Worm (Caenorhabditis elegans) whole organism, L4 larva: ENCODE results near the gene efhc-1.

Experiments used
- F10B5.3 ChIP-seq: sonication (generic microtip); optimal IDR thresholded peaks from 2 replicates; lab custom pipeline; 2016; ENCODE audit warnings: mild to moderate bottlenecking, missing genetic modification characterization, missing compliant biosample characterization
- F26F4.8 ChIP-seq: fragments of 200-800 bp; sonication (Bioruptor generic); conservative IDR thresholded peaks from 2 replicates; pipeline ENCODE4 v1.3.6; 2022; ENCODE audit warnings: missing genetic modification characterization, missing compliant biosample characterization
- F37D6.2 ChIP-seq: sonication (generic microtip); optimal IDR thresholded peaks from 2 replicates; lab custom pipeline; 2016; ENCODE audit warnings: mild to moderate bottlenecking, missing genetic modification characterization, missing compliant biosample characterization
- T20F7.1 ChIP-seq: fragments of 200-800 bp; sonication (Bioruptor generic); optimal IDR thresholded peaks from 2 replicates; lab custom pipeline; 2018; ENCODE audit warnings: mild to moderate bottlenecking, missing genetic modification characterization, missing compliant biosample characterization
- Y5F2A.4 ChIP-seq: fragments of 200-800 bp; sonication (Bioruptor generic); optimal IDR thresholded peaks from 2 replicates; lab custom pipeline; 2018; ENCODE audit warnings: mild to moderate bottlenecking, missing genetic modification characterization, missing compliant biosample characterization
- Y75B8A.6 ChIP-seq: fragments of 200-800 bp; sonication (Bioruptor generic); IDR thresholded peaks from 2 replicates; pipeline ENCODE4 v1.3.6; 2022; ENCODE audit warnings: missing genetic modification reagents, missing genetic modification characterization, missing compliant biosample characterization
- ZK337.2 ChIP-seq: fragments of 200-800 bp; sonication (Bioruptor generic); IDR thresholded peaks from 2 replicates; pipeline ENCODE4 v1.3.6; 2022; ENCODE audit warnings: missing genetic modification reagents, missing genetic modification characterization, missing compliant biosample characterization
- aha-1 ChIP-seq: fragments of 150-350 bp; peaks from one replicate; lab custom pipeline; 2014; ENCODE audit warnings: missing biosample characterization, missing genetic modification characterization
- aly-2 ChIP-seq: sonication (generic microtip); optimal IDR thresholded peaks from 2 replicates; lab custom pipeline; 2018; ENCODE audit warnings: missing biosample characterization, missing genetic modification characterization
- ceh-62 ChIP-seq: sonication (generic microtip); optimal IDR thresholded peaks from 2 replicates; lab custom pipeline; 2017; ENCODE audit warnings: missing biosample characterization, missing genetic modification characterization
- ceh-82 ChIP-seq: sonication (generic microtip); optimal IDR thresholded peaks from 2 replicates; lab custom pipeline; 2017; ENCODE audit warnings: missing biosample characterization, missing genetic modification characterization
- daf-16 ChIP-seq, 3 experiments: sonication (generic microtip); optimal IDR thresholded peaks; 2 replicates each; lab custom pipeline; 2016 to 2017; ENCODE audit warnings: missing genetic modification characterization in 3 of 3, missing genetic modification reagents in 3 of 3, mild to moderate bottlenecking in 2 of 3, missing compliant biosample characterization in 2 of 3, missing biosample characterization in 1 of 3, moderate library complexity in 1 of 3
- daf-8 ChIP-seq: fragments of 200-800 bp; sonication (Bioruptor generic); IDR thresholded peaks from 2 replicates; pipeline ENCODE4 v1.3.6; 2022; ENCODE audit warnings: missing genetic modification characterization, missing compliant biosample characterization
- dmd-6 ChIP-seq: fragments of 200-800 bp; sonication (Bioruptor generic); IDR thresholded peaks from 2 replicates; pipeline ENCODE4 v1.3.6; 2022; ENCODE audit warnings: missing genetic modification reagents, missing genetic modification characterization, missing compliant biosample characterization
- dve-1 ChIP-seq: sonication (generic microtip); optimal IDR thresholded peaks from 2 replicates; lab custom pipeline; 2017; ENCODE audit warnings: antibody characterized with exemption, mild to moderate bottlenecking, missing genetic modification characterization, missing compliant biosample characterization; ENCODE audit not compliant: insufficient read depth
- egl-43 ChIP-seq: fragments of 200-800 bp; sonication (Bioruptor generic); IDR thresholded peaks from 2 replicates; pipeline ENCODE4 v1.3.6; 2022; ENCODE audit warnings: missing genetic modification reagents, missing genetic modification characterization, missing compliant biosample characterization
- gei-8 ChIP-seq: fragments of 200-800 bp; sonication (Bioruptor generic); optimal IDR thresholded peaks from 2 replicates; lab custom pipeline; 2018; ENCODE audit warnings: mild to moderate bottlenecking, missing genetic modification characterization, missing compliant biosample characterization
- hlh-11 ChIP-seq: fragments of 200-800 bp; sonication (Bioruptor generic); optimal IDR thresholded peaks from 2 replicates; lab custom pipeline; 2018; ENCODE audit warnings: mild to moderate bottlenecking, missing genetic modification characterization, missing compliant biosample characterization
- lin-38 ChIP-seq: fragments of 200-800 bp; sonication (Bioruptor generic); IDR thresholded peaks from 2 replicates; pipeline ENCODE4 v1.3.6; 2022; ENCODE audit warnings: missing genetic modification reagents, missing genetic modification characterization, missing compliant biosample characterization
- lir-3 ChIP-seq: sonication (generic microtip); optimal IDR thresholded peaks from 2 replicates; lab custom pipeline; 2016; ENCODE audit warnings: mild to moderate bottlenecking, missing genetic modification characterization, missing compliant biosample characterization
- madf-5 ChIP-seq, 2 experiments: fragments of 200-800 bp; sonication (Bioruptor generic); IDR thresholded peaks; 2 replicates each; pipeline ENCODE4 v1.3.6; 2022; ENCODE audit warnings: missing compliant biosample characterization in 2 of 2, missing genetic modification characterization in 2 of 2
- madf-9 ChIP-seq: fragments of 200-800 bp; sonication (Bioruptor generic); conservative IDR thresholded peaks from 2 replicates; pipeline ENCODE4 v1.3.6; 2022; ENCODE audit warnings: missing genetic modification reagents, missing genetic modification characterization, missing compliant biosample characterization
- mdt-29 ChIP-seq: fragments of 200-800 bp; sonication (Bioruptor generic); IDR thresholded peaks from 2 replicates; pipeline ENCODE4 v1.3.6; 2022; ENCODE audit warnings: missing genetic modification reagents, missing genetic modification characterization, missing compliant biosample characterization
- mxl-2 ChIP-seq: fragments of 200-800 bp; sonication (Bioruptor generic); conservative IDR thresholded peaks from 2 replicates; pipeline ENCODE4 v1.3.6; 2022; ENCODE audit warnings: missing genetic modification reagents, missing genetic modification characterization, missing compliant biosample characterization
- mxl-3 ChIP-seq: fragments of 200-800 bp; sonication (Bioruptor generic); optimal IDR thresholded peaks from 2 replicates; lab custom pipeline; 2018; ENCODE audit warnings: mild to moderate bottlenecking, missing genetic modification characterization, missing compliant biosample characterization
- nhr-102 ChIP-seq: sonication (generic microtip); optimal IDR thresholded peaks from 2 replicates; lab custom pipeline; 2016; ENCODE audit warnings: mild to moderate bottlenecking, missing genetic modification characterization, moderate library complexity, missing compliant biosample characterization
- nhr-42 ChIP-seq: fragments of 200-800 bp; sonication (Bioruptor generic); IDR thresholded peaks from 2 replicates; pipeline ENCODE4 v1.3.6; 2022; ENCODE audit warnings: missing genetic modification characterization, missing compliant biosample characterization
- php-3 ChIP-seq: fragments of 200-800 bp; sonication (Bioruptor generic); IDR thresholded peaks from 2 replicates; pipeline ENCODE4 v1.3.6; 2022; ENCODE audit warnings: missing genetic modification reagents, missing genetic modification characterization, missing compliant biosample characterization
- pqm-1 ChIP-seq: sonication (generic microtip); optimal IDR thresholded peaks from 2 replicates; lab custom pipeline; 2017; ENCODE audit warnings: missing biosample characterization, missing genetic modification characterization
- rbr-2 ChIP-seq: sonication (generic microtip); optimal IDR thresholded peaks from 2 replicates; lab custom pipeline; 2016; ENCODE audit warnings: missing genotype, missing genetic modification characterization, missing compliant biosample characterization
- set-16 ChIP-seq: fragments of 200-800 bp; sonication (Bioruptor generic); IDR thresholded peaks from 2 replicates; pipeline ENCODE4 v1.3.6; 2022; ENCODE audit warnings: missing genetic modification reagents, missing genetic modification characterization, missing compliant biosample characterization
- snpc-4 ChIP-seq: fragments of 150-350 bp; optimal IDR thresholded peaks from 2 replicates; lab custom pipeline; 2014; ENCODE audit warnings: missing biosample characterization, missing genetic modification characterization
- spr-3 ChIP-seq: fragments of 200-800 bp; sonication (Bioruptor generic); optimal IDR thresholded peaks from 2 replicates; lab custom pipeline; 2018; ENCODE audit warnings: mild to moderate bottlenecking, missing genetic modification characterization, missing compliant biosample characterization
- tra-1 ChIP-seq: fragments of 200-800 bp; sonication (Bioruptor generic); IDR thresholded peaks from 2 replicates; pipeline ENCODE4 v1.3.6; 2022; ENCODE audit warnings: missing genetic modification reagents, missing genetic modification characterization, missing compliant biosample characterization
- unc-39 ChIP-seq: sonication (generic microtip); optimal IDR thresholded peaks from 2 replicates; lab custom pipeline; 2017; ENCODE audit warnings: missing biosample characterization, missing genetic modification characterization
- unc-62 ChIP-seq, 3 experiments: fragments of 150-350 bp in 1 of 3; sonication (generic microtip); optimal IDR thresholded peaks in 2 of 3; peaks in 1 of 3; 1 replicate in 1 of 3; 2 replicates in 2 of 3; lab custom pipeline; 2014 to 2017; ENCODE audit warnings: missing biosample characterization in 3 of 3, missing genetic modification characterization in 3 of 3, missing genetic modification reagents in 3 of 3, missing genotype in 1 of 3
- ztf-11 ChIP-seq: fragments of 150-350 bp; optimal IDR thresholded peaks from 2 replicates; lab custom pipeline; 2014; ENCODE audit warnings: missing biosample characterization, missing genetic modification characterization

Gene efhc-1

DNA sequence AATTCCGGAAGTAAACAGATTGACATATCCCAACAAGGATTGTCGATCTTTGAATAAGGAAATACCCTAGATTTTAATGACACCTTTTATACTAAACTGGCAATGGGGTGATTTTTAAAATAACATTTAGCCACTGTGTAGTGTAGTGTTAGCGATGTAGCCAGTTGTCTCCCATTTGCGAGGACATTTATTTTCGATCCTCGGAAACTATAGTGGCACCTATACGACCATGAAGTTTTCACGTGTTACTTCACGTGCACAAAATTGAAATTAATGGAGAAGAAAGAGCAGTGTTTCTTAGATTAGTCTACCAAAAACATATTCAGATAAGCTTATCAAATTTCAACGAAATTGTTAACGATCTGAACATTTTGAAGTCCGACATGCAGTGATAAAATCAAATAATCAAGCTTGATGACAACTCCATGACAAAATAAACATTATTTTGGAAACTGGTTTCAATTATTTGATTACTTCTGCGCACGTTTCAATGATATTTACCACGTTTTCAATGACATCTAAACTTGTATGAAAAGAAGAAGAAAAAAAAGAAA is 24.8 kb upstream of the efhc-1 start, which contains the start of gene R07E3.4 (continued):
- no peak for TF ChIP-seq unc-62 (GFP tag; optimal IDR thresholded peaks at IDR 0.05 in 1 of 2; lab: Kevin White, UChicago)
- TF ChIP-seq unc-62 (tag; optimal IDR thresholded peaks at IDR 0.05; lab: Kevin White, UChicago) = no peak
- TF ChIP-seq nhr-102 (tag; lab: Kevin White, UChicago) = no peak
- 0 out of 2 replicates have a peak, but pooled peaks have one; percentile 55 for TF ChIP-seq php-3 (GFP tag; lab: Robert Waterston, UW)
- TF ChIP-seq dve-1 (tag; lab: Kevin White, UChicago) = peak; percentile 62
- TF ChIP-seq snpc-4 (tag; lab: Kevin White, UChicago) = no peak
- TF ChIP-seq aly-2 (tag; lab: Kevin White, UChicago) = no peak
- peak; percentile 49; the same call in 1 of the 2 replicates for TF ChIP-seq tra-1 (GFP tag; lab: Robert Waterston, UW)
- TF ChIP-seq F26F4.8 (GFP tag; lab: Robert Waterston, UW) = no peak
- no peak for TF ChIP-seq lir-3
- TF ChIP-seq dmd-6 = peak; percentile 79
- peak; percentile 98 for TF ChIP-seq mxl-2 (GFP tag; lab: Robert Waterston, UW)
- TF ChIP-seq ZK337.2 (GFP tag; lab: Robert Waterston, UW) = no peak
- TF ChIP-seq ztf-11 = no peak
- TF ChIP-seq F10B5.3 (tag; lab: Kevin White, UChicago) = no peak
- peak; percentile 65 for TF ChIP-seq hlh-11 (tag; lab: Kevin White, UChicago)
- no peak for TF ChIP-seq daf-8 (GFP tag; lab: Robert Waterston, UW)
- no peak for TF ChIP-seq F37D6.2
- TF ChIP-seq, all 104 proteins: peak for 14

ce11 chrX:10336138-10336537 is 22.0 kb upstream of the efhc-1 start, which contains the start of gene idpa-3:
idpa-3 (plus strand) TSS chrX:10336438.
- TF ChIP-seq lin-38 (GFP tag; lab: Robert Waterston, UW) (no peak), mxl-3 (GFP tag; lab: Kevin White, UChicago) (no peak), pqm-1 (tag; lab: Kevin White, UChicago) (no peak), Y5F2A.4 (no peak), madf-5 (GFP tag; IDR thresholded peaks at IDR 0.05; lab: Robert Waterston, UW) (no peak), tra-1 (GFP tag; lab: Robert Waterston, UW) (no peak), gei-8 (no peak), snpc-4 (tag; lab: Kevin White, UChicago) (no peak), madf-9 (GFP tag; lab: Robert Waterston, UW) (no peak), ceh-82 (no peak)

- TF ChIP-seq egl-43 (GFP tag; lab: Robert Waterston, UW) (peak; percentile 59; the same call in 1 of the 2 replicates), aha-1 (tag; lab: Kevin White, UChicago) (peak; percentile 72), nhr-42 (GFP tag; lab: Robert Waterston, UW) (no peak), ceh-62 (no peak), T20F7.1 (GFP tag; lab: Kevin White, UChicago) (no peak), F26F4.8 (GFP tag; lab: Robert Waterston, UW) (0 out of 2 replicates have a peak, but pooled peaks have one; percentile 53), set-16 (GFP tag; lab: Robert Waterston, UW) (peak; percentile 66), rbr-2 (tag; lab: Kevin White, UChicago) (no peak), Y75B8A.6 (GFP tag; lab: Robert Waterston, UW) (no peak)
Measured at ce11 chrX:10336592-10336991, 21.6 kb upstream of the efhc-1 start.

DNA sequence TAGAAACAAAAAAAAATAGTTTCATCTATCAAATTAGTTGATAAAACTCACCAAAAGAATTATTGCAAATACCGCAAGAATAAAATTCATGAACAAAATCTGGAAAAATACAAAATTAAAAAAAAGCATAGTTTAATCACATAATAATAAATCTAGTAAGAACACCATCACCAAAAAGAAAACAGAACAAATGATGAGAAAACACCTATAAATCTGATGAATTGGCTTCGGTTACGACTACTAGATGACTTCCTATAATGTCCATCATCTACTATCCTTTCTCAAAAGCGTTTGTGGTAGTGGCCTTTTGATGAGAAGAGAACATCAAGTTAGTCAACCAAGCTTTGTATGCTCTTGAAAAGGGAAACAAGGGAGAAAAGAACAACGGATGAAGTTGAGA is 20.1 kb upstream of the efhc-1 start, which contains the start of gene cut-5:
Gene cut-5, minus strand, starts transcription at position 101 of the 400 bp plus-strand sequence.
- TF ChIP-seq daf-16 (GFP tag; optimal IDR thresholded peaks at IDR 0.05; lab: Kevin White, UChicago) = no peak
- no peak for TF ChIP-seq daf-16 (tag; optimal IDR thresholded peaks at IDR 0.05; lab: Kevin White, UChicago)
- no peak for TF ChIP-seq unc-39 (tag; lab: Kevin White, UChicago)
- no peak for TF ChIP-seq spr-3 (GFP tag; lab: Kevin White, UChicago)
- no peak for TF ChIP-seq mdt-29 (GFP tag; lab: Robert Waterston, UW)
